Worm (Caenorhabditis elegans) whole organism, L1 larva: ENCODE measurements around the gene lido-15.

Source experiments
- F16B12.6 ChIP-seq: fragments of 150-350 bp; optimal IDR thresholded peaks from 2 replicates; lab custom pipeline; 2014; ENCODE audit warnings: missing biosample characterization, missing genetic modification characterization
- alr-1 ChIP-seq: fragments of 200-800 bp; sonication (Bioruptor generic); optimal IDR thresholded peaks from 2 replicates; lab custom pipeline; 2018; ENCODE audit warnings: borderline replicate concordance, mild to moderate bottlenecking, missing genetic modification characterization, missing compliant biosample characterization
- aly-2 ChIP-seq: fragments of 150-350 bp; optimal IDR thresholded peaks from 2 replicates; lab custom pipeline; 2014; ENCODE audit warnings: missing biosample characterization, missing genetic modification characterization
- blmp-1 ChIP-seq: fragments of 150-350 bp; optimal IDR thresholded peaks from 2 replicates; lab custom pipeline; 2014; ENCODE audit warnings: missing biosample characterization, missing genetic modification characterization
- ceh-82 ChIP-seq, 3 experiments: fragments of 150-350 bp in 1 of 3; sonication (generic microtip) in 2 of 3; optimal IDR thresholded peaks; 2 replicates each; lab custom pipeline; 2014 to 2017; ENCODE audit warnings: missing biosample characterization in 3 of 3, missing genetic modification characterization in 3 of 3
- fos-1 ChIP-seq: fragments of 150-350 bp; optimal IDR thresholded peaks from 2 replicates; lab custom pipeline; 2014; ENCODE audit warnings: missing biosample characterization, missing genetic modification characterization
- irx-1 ChIP-seq: sonication (generic microtip); optimal IDR thresholded peaks from 2 replicates; lab custom pipeline; 2016; ENCODE audit warnings: missing genetic modification characterization, missing compliant biosample characterization
- nhr-11 ChIP-seq: fragments of 150-350 bp; optimal IDR thresholded peaks from 2 replicates; lab custom pipeline; 2014; ENCODE audit warnings: missing biosample characterization, missing genetic modification characterization
- nhr-12 ChIP-seq: sonication (generic microtip); optimal IDR thresholded peaks from 2 replicates; lab custom pipeline; 2017; ENCODE audit warnings: missing biosample characterization, missing genetic modification characterization
- pqm-1 ChIP-seq: sonication (generic microtip); optimal IDR thresholded peaks from 3 replicates; lab custom pipeline; 2017; ENCODE audit warnings: missing biosample characterization, missing genetic modification characterization
- tlp-1 ChIP-seq: fragments of 150-350 bp; optimal IDR thresholded peaks from 2 replicates; lab custom pipeline; 2014; ENCODE audit warnings: missing biosample characterization, missing genetic modification characterization
- unc-130 ChIP-seq: fragments of 150-350 bp; optimal IDR thresholded peaks from 2 replicates; lab custom pipeline; 2017; ENCODE audit warnings: missing biosample characterization, missing genetic modification characterization, inconsistent platforms
- unc-62 ChIP-seq: fragments of 150-350 bp; optimal IDR thresholded peaks from 2 replicates; lab custom pipeline; 2014; ENCODE audit warnings: missing biosample characterization, missing genetic modification reagents, missing genetic modification characterization

DNA sequence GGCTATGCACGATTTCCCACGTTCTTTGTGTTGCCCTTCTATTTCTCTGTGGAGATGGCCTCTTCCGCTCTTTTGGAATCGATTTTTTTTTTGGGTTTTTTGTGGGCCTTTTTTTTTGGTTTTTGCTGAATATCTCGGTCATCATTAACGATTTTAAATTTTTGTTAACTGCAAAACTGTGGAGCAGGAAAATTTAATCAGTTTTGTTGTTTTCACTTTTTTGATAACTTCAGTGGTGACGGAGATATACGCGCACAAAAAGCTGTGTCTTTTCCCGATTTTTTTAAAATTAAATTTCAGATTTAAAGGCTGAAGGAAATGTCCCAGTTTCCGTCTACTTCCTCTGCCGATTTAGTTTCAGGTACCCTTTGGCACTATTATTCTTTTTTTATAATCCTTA is 26.8 kb upstream of the lido-15 start, which contains the start of gene T24E12.1:
- TF ChIP-seq tlp-1 (tag; lab: Kevin White, UChicago) = no peak
- TF ChIP-seq ceh-82 (tag; optimal IDR thresholded peaks at IDR 0.05; lab: Kevin White, UChicago) = no peak
- TF ChIP-seq pqm-1 (tag; lab: Kevin White, UChicago) = no peak
- no peak for TF ChIP-seq unc-130 (tag; lab: Kevin White, UChicago)
- TF ChIP-seq blmp-1 (tag; lab: Kevin White, UChicago) = no peak
- TF ChIP-seq unc-62 (GFP tag; lab: Kevin White, UChicago) = no peak
- no peak for TF ChIP-seq F16B12.6
- TF ChIP-seq nhr-12 (tag; lab: Kevin White, UChicago) = no peak
- TF ChIP-seq nhr-11 (tag; lab: Kevin White, UChicago) = no peak
- no peak for TF ChIP-seq fos-1
- no peak for TF ChIP-seq alr-1 (tag; lab: Kevin White, UChicago)
- no peak for TF ChIP-seq aly-2 (tag; lab: Kevin White, UChicago)
- no peak for TF ChIP-seq irx-1
